Worm (Caenorhabditis elegans): ENCODE measurements around the gene jmjd-2.

Gene jmjd-2

ce11 chrII:14257943-14258342 is 14.5 kb upstream of the jmjd-2 start:
- TF ChIP-seq aly-1 (tag; optimal IDR thresholded peaks at IDR 0.05) = no peak
- TF ChIP-seq scrt-1 (GFP tag; IDR thresholded peaks at IDR 0.05) = no peak
- no peak for TF ChIP-seq hmbx-1 (tag; optimal IDR thresholded peaks at IDR 0.05)
- no peak for TF ChIP-seq ama-1 (optimal IDR thresholded peaks at IDR 0.05)
- TF ChIP-seq F13C5.2 (tag; optimal IDR thresholded peaks at IDR 0.05) = no peak
- no peak for TF ChIP-seq hnd-1 (tag; optimal IDR thresholded peaks at IDR 0.05)
- TF ChIP-seq ceh-13 (GFP tag; optimal IDR thresholded peaks at IDR 0.05) = no peak

ce11 chrII:14256779-14257178 is 13.4 kb upstream of the jmjd-2 start, which contains the start of gene Y54G11A.19:
Gene Y54G11A.19, minus strand, starts transcription at chrII:14256879.
- no peak for TF ChIP-seq aly-1 (tag; optimal IDR thresholded peaks at IDR 0.05)

- no peak for TF ChIP-seq ceh-13 (GFP tag; optimal IDR thresholded peaks at IDR 0.05)
- no peak for TF ChIP-seq ceh-36 (tag; optimal IDR thresholded peaks at IDR 0.05)
- no peak for TF ChIP-seq tra-4 (tag; optimal IDR thresholded peaks at IDR 0.05)
- no peak for TF ChIP-seq sea-1 (GFP tag; conservative IDR thresholded peaks at IDR 0.05)
- no peak for TF ChIP-seq hnd-1 (tag; optimal IDR thresholded peaks at IDR 0.05)
- TF ChIP-seq hmg-4 (GFP tag; optimal IDR thresholded peaks at IDR 0.05) = no peak
- TF ChIP-seq F13C5.2 (tag; optimal IDR thresholded peaks at IDR 0.05) = no peak
- TF ChIP-seq tbx-37 (GFP tag; conservative IDR thresholded peaks at IDR 0.05) = no peak
- TF ChIP-seq scrt-1 (GFP tag; IDR thresholded peaks at IDR 0.05) = no peak
- no peak for TF ChIP-seq flt-1 (GFP tag; IDR thresholded peaks at IDR 0.05)
- TF ChIP-seq ama-1 (optimal IDR thresholded peaks at IDR 0.05) = no peak
- TF ChIP-seq tbx-11 (GFP tag; IDR thresholded peaks at IDR 0.05) = no peak
- TF ChIP-seq aly-1 (tag; optimal IDR thresholded peaks at IDR 0.05) = no peak
- TF ChIP-seq ets-7 (tag; optimal IDR thresholded peaks at IDR 0.05) = no peak
- no peak for TF ChIP-seq pes-1 (GFP tag; IDR thresholded peaks at IDR 0.05)
- no peak for TF ChIP-seq hmbx-1 (tag; optimal IDR thresholded peaks at IDR 0.05)
- TF ChIP-seq B0310.2 (tag; optimal IDR thresholded peaks at IDR 0.05) = no peak
Observed at ce11 chrII:14255850-14256249, 12.4 kb upstream of the jmjd-2 start.

ce11 chrII:14252057-14252456 is 8.7 kb upstream of the jmjd-2 start, which contains the start of gene Y54G11A.2:
Gene Y54G11A.2, plus strand, starts transcription at chrII:14252357.
- no peak for TF ChIP-seq hnd-1 (tag; optimal IDR thresholded peaks at IDR 0.05)
- no peak for TF ChIP-seq hmbx-1 (tag; optimal IDR thresholded peaks at IDR 0.05)
- TF ChIP-seq tbx-37 (GFP tag; conservative IDR thresholded peaks at IDR 0.05) = no peak
- no peak for TF ChIP-seq ama-1 (optimal IDR thresholded peaks at IDR 0.05)
- no peak for TF ChIP-seq aly-1 (tag; optimal IDR thresholded peaks at IDR 0.05)
- no peak for TF ChIP-seq pes-1 (GFP tag; IDR thresholded peaks at IDR 0.05)
- no peak for TF ChIP-seq sea-1 (GFP tag; conservative IDR thresholded peaks at IDR 0.05)
- TF ChIP-seq B0310.2 (tag; optimal IDR thresholded peaks at IDR 0.05) = no peak

- TF ChIP-seq hmbx-1 (tag; optimal IDR thresholded peaks at IDR 0.05) = peak; percentile 30
- TF ChIP-seq ceh-13 (GFP tag; optimal IDR thresholded peaks at IDR 0.05) = no peak
- peak; percentile 54; the same call in 1 of the 2 replicates for TF ChIP-seq scrt-1 (GFP tag; IDR thresholded peaks at IDR 0.05)
- peak; percentile 65 for TF ChIP-seq aly-1 (tag; optimal IDR thresholded peaks at IDR 0.05)
- peak; percentile 52 for TF ChIP-seq tra-4 (tag; optimal IDR thresholded peaks at IDR 0.05)
- peak; percentile 52; the same call in 1 of the 2 replicates for TF ChIP-seq sea-1 (GFP tag; conservative IDR thresholded peaks at IDR 0.05)
- peak; percentile 76 for TF ChIP-seq hmg-4 (GFP tag; optimal IDR thresholded peaks at IDR 0.05)
- peak; percentile 96 for TF ChIP-seq ama-1 (optimal IDR thresholded peaks at IDR 0.05)
- TF ChIP-seq B0310.2 (tag; optimal IDR thresholded peaks at IDR 0.05) = peak; percentile 87
- peak; percentile 50 for TF ChIP-seq ceh-36 (tag; optimal IDR thresholded peaks at IDR 0.05)
- TF ChIP-seq pes-1 (GFP tag; IDR thresholded peaks at IDR 0.05) = peak; percentile 66
- TF ChIP-seq flt-1 (GFP tag; IDR thresholded peaks at IDR 0.05) = peak; percentile 13
- TF ChIP-seq tbx-11 (GFP tag; IDR thresholded peaks at IDR 0.05) = no peak
- TF ChIP-seq ets-7 (tag; optimal IDR thresholded peaks at IDR 0.05) = no peak
- peak; percentile 1 for TF ChIP-seq hnd-1 (tag; optimal IDR thresholded peaks at IDR 0.05)
- no peak for TF ChIP-seq tbx-37 (GFP tag; conservative IDR thresholded peaks at IDR 0.05)
- TF ChIP-seq F13C5.2 (tag; optimal IDR thresholded peaks at IDR 0.05) = peak; percentile 81
Observed at ce11 chrII:14251400-14251940, 8.1 kb upstream of the jmjd-2 start.

DNA sequence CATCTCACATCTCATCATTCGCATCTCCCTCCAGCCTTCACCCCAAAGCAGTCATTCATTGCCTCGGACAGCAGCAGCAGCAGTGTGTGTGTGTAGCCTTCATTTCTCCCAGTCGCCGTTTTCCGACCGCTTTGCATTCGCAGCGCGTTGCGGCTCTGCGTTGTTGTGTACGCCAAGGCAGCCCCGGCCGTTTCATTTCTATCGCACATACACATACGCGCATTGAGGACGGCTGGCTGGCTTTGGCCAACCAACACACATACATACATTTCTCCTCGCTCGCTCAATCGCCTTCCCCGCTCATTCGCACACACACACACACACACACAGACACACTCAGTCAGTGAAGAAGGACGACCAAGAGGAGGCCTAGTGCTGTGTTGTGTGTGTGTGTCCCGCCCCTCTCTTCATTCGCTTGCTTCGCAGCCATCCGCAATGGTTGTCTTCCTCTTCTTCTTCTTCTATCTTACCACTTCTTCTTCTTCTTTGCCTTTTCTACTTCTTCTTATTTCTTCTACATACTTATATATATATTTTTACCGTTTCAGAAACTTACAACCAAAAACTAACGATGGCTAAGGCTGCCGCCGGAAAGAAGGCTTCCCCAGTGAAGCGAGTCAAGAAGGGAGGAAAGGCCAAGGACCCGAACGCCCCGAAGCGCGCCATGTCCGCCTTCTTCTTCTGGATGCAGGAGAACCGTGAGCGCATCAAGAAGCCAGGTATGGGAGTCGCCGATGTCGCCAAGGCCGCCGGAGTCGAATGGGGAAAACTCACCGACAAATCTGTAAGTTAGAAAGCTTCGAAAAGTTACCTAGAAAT is 7.0 kb upstream of the jmjd-2 start, which contains the start of gene hmg-1.1:
Gene hmg-1.1 (plus strand): TSS at position 549 of the 819 bp plus-strand sequence.
- TF ChIP-seq ceh-13 (GFP tag; optimal IDR thresholded peaks at IDR 0.05) = peak; percentile 33
- TF ChIP-seq tra-4 (tag; optimal IDR thresholded peaks at IDR 0.05) = no peak
- peak; percentile 86 for TF ChIP-seq ama-1 (optimal IDR thresholded peaks at IDR 0.05)
- peak; percentile 48; the same call in 1 of the 2 replicates for TF ChIP-seq tbx-11 (GFP tag; IDR thresholded peaks at IDR 0.05)
- TF ChIP-seq ets-7 (tag; optimal IDR thresholded peaks at IDR 0.05) = no peak
- peak; percentile 21 for TF ChIP-seq aly-1 (tag; optimal IDR thresholded peaks at IDR 0.05)
- TF ChIP-seq hmbx-1 (tag; optimal IDR thresholded peaks at IDR 0.05) = no peak
- no peak for TF ChIP-seq B0310.2 (tag; optimal IDR thresholded peaks at IDR 0.05)
- TF ChIP-seq hnd-1 (tag; optimal IDR thresholded peaks at IDR 0.05) = no peak
- no peak; the same call in 1 of the 2 replicates for TF ChIP-seq tbx-37 (GFP tag; conservative IDR thresholded peaks at IDR 0.05)
- TF ChIP-seq hmg-4 (GFP tag; optimal IDR thresholded peaks at IDR 0.05) = peak; percentile 97
- TF ChIP-seq sea-1 (GFP tag; conservative IDR thresholded peaks at IDR 0.05) = peak; percentile 78
- peak; percentile 17 for TF ChIP-seq ceh-36 (tag; optimal IDR thresholded peaks at IDR 0.05)
- TF ChIP-seq pes-1 (GFP tag; IDR thresholded peaks at IDR 0.05) = peak; percentile 55; the same call in 1 of the 2 replicates
- peak; percentile 19; the same call in 1 of the 2 replicates for TF ChIP-seq flt-1 (GFP tag; IDR thresholded peaks at IDR 0.05)
- TF ChIP-seq scrt-1 (GFP tag; IDR thresholded peaks at IDR 0.05) = no peak
- TF ChIP-seq F13C5.2 (tag; optimal IDR thresholded peaks at IDR 0.05) = peak; percentile 82

ce11 chrII:14249489-14249888 is 6.1 kb upstream of the jmjd-2 start:
- TF ChIP-seq ceh-13 (GFP tag; optimal IDR thresholded peaks at IDR 0.05) = no peak
- peak; percentile 20 for TF ChIP-seq ets-7 (tag; optimal IDR thresholded peaks at IDR 0.05)
- peak; percentile 76 for TF ChIP-seq hmg-4 (GFP tag; optimal IDR thresholded peaks at IDR 0.05)
- TF ChIP-seq B0310.2 (tag; optimal IDR thresholded peaks at IDR 0.05) = no peak
- TF ChIP-seq tra-4 (tag; optimal IDR thresholded peaks at IDR 0.05) = no peak
- TF ChIP-seq scrt-1 (GFP tag; IDR thresholded peaks at IDR 0.05) = no peak
- no peak for TF ChIP-seq hmbx-1 (tag; optimal IDR thresholded peaks at IDR 0.05)
- TF ChIP-seq tbx-37 (GFP tag; conservative IDR thresholded peaks at IDR 0.05) = no peak
- TF ChIP-seq pes-1 (GFP tag; IDR thresholded peaks at IDR 0.05) = peak; percentile 61
- no peak for TF ChIP-seq hnd-1 (tag; optimal IDR thresholded peaks at IDR 0.05)
- TF ChIP-seq F13C5.2 (tag; optimal IDR thresholded peaks at IDR 0.05) = no peak
- 0 out of 2 replicates have a peak, but pooled peaks have one; percentile 22 for TF ChIP-seq tbx-11 (GFP tag; IDR thresholded peaks at IDR 0.05)
- TF ChIP-seq ceh-36 (tag; optimal IDR thresholded peaks at IDR 0.05) = peak; percentile 14
- TF ChIP-seq aly-1 (tag; optimal IDR thresholded peaks at IDR 0.05) = peak; percentile 70
- TF ChIP-seq ama-1 (optimal IDR thresholded peaks at IDR 0.05) = peak; percentile 95
- no peak; the same call in 1 of the 2 replicates for TF ChIP-seq sea-1 (GFP tag; conservative IDR thresholded peaks at IDR 0.05)
- peak; percentile 73 for TF ChIP-seq flt-1 (GFP tag; IDR thresholded peaks at IDR 0.05)
